Fruit fly (Drosophila melanogaster): ENCODE measurements around the gene CG31673.
A peak's percentile ranks its signal among the peaks of the same experiment; 100 is the strongest.

The CG31673 gene

dm6 chr2L:20801801-20802200 is 27.6 kb upstream of the CG31673 start (continued):
- TF ChIP-seq sens (GFP tag) (peak; percentile 36), MTF-1 (GFP tag; optimal IDR thresholded peaks at IDR 0.05; ENCODE audit: borderline replicate concordance) (no peak), CG13894 (tag; optimal IDR thresholded peaks at IDR 0.05) (peak; percentile 7), CG4328 (GFP tag; optimal IDR thresholded peaks at IDR 0.05) (no peak), CG6683 (GFP tag; optimal IDR thresholded peaks at IDR 0.05) (no peak), CG11085 (GFP tag; IDR thresholded peaks at IDR 0.05) (peak; percentile 19; the same call in 1 of the 2 replicates), CG4282 (GFP tag; optimal IDR thresholded peaks at IDR 0.05) (no peak), grn (GFP tag; optimal IDR thresholded peaks at IDR 0.05) (no peak), Elba2 (GFP tag; optimal IDR thresholded peaks at IDR 0.05) (no peak), CG10959 (GFP tag; IDR thresholded peaks at IDR 0.05) (no peak), yki (optimal IDR thresholded peaks at IDR 0.05) (no peak), ranshi (GFP tag; IDR thresholded peaks at IDR 0.05) (no peak), Camta (GFP tag; optimal IDR thresholded peaks at IDR 0.05) (no peak), row (GFP tag; IDR thresholded peaks at IDR 0.05) (peak; percentile 16; the same call in 1 of the 3 replicates), tio (GFP tag; optimal IDR thresholded peaks at IDR 0.05) (no peak), MESR4 (GFP tag; optimal IDR thresholded peaks at IDR 0.05) (no peak), CG3838 (GFP tag; optimal IDR thresholded peaks at IDR 0.05) (no peak), NFAT (GFP tag; IDR thresholded peaks at IDR 0.05) (peak; percentile 47; the same call in 1 of the 2 replicates), ci (GFP tag; IDR thresholded peaks at IDR 0.05) (0 out of 3 replicates have a peak, but pooled peaks have one; percentile 14), seq (GFP tag; IDR thresholded peaks at IDR 0.05) (no peak), hbn (GFP tag; IDR thresholded peaks at IDR 0.05; ENCODE audit: partially characterized antibody) (no peak), insv (GFP tag; optimal IDR thresholded peaks at IDR 0.05) (no peak), btn (GFP tag; optimal IDR thresholded peaks at IDR 0.05) (no peak), Ssrp (tag; optimal IDR thresholded peaks at IDR 0.05) (no peak), Dip3 (GFP tag; optimal IDR thresholded peaks at IDR 0.05) (no peak), exex (tag; optimal IDR thresholded peaks at IDR 0.05) (peak; percentile 51), esg (GFP tag; conservative IDR thresholded peaks at IDR 0.05) (no peak), salm (tag; optimal IDR thresholded peaks at IDR 0.05) (no peak), Lhr (GFP tag; optimal IDR thresholded peaks at IDR 0.05) (no peak), CG32767 (GFP tag; IDR thresholded peaks at IDR 0.05) (no peak), fd3F (GFP tag; optimal IDR thresholded peaks at IDR 0.05) (no peak), CG17802 (tag; optimal IDR thresholded peaks at IDR 0.05) (no peak), klu (GFP tag; IDR thresholded peaks at IDR 0.05) (no peak), CG13624 (GFP tag; optimal IDR thresholded peaks at IDR 0.05) (no peak), CG4404 (GFP tag; IDR thresholded peaks at IDR 0.05) (no peak), CG11456 (GFP tag; IDR thresholded peaks at IDR 0.05) (peak; percentile 46; the same call in 2 of the 3 replicates), oc (tag; optimal IDR thresholded peaks at IDR 0.05) (no peak), vnd (GFP tag; IDR thresholded peaks at IDR 0.05; ENCODE audit: partially characterized antibody) (no peak), CG12104 (GFP tag; optimal IDR thresholded peaks at IDR 0.05) (no peak), Taf1 (GFP tag; IDR thresholded peaks at IDR 0.05) (0 out of 2 replicates have a peak, but pooled peaks have one; percentile 8), CG15601 (tag; optimal IDR thresholded peaks at IDR 0.05) (no peak), CG10431 (GFP tag; optimal IDR thresholded peaks at IDR 0.05) (no peak), CG2120 (GFP tag; optimal IDR thresholded peaks at IDR 0.05) (no peak), Asciz (GFP tag; optimal IDR thresholded peaks at IDR 0.05) (no peak), CG17359 (tag; optimal IDR thresholded peaks at IDR 0.05) (no peak), danr (GFP tag; IDR thresholded peaks at IDR 0.05) (no peak), twi (tag; optimal IDR thresholded peaks at IDR 0.05) (no peak), ems (GFP tag; optimal IDR thresholded peaks at IDR 0.05) (no peak), stc (GFP tag; IDR thresholded peaks at IDR 0.05) (no peak), CG32772 (GFP tag; IDR thresholded peaks at IDR 0.05) (no peak), pan (optimal IDR thresholded peaks at IDR 0.05) (no peak), pan (GFP tag; optimal IDR thresholded peaks at IDR 0.05 in 1 of 2, IDR thresholded peaks at IDR 0.05 in 1 of 2) (no peak), vfl (GFP tag; optimal IDR thresholded peaks at IDR 0.05) (no peak)

All from whole organism, embryonic.